Fruit fly (Drosophila melanogaster) S2 (cell line): ENCODE data around the gene CG10211.

ENCODE experiments used
- CG8478 ChIP-seq: fragments of >200 bp; optimal IDR thresholded peaks from 2 replicates; lab custom pipeline; 2018
- CTCF ChIP-seq, 2 experiments: fragments of >200 bp; optimal IDR thresholded peaks; 2 replicates each; lab custom pipeline; 2018

Gene CG10211

dm6 chr2L:18517002-18517635, at the start of gene CG10211:
CG10211 (plus strand) TSS chr2L:18517487.
- TF ChIP-seq CTCF (optimal IDR thresholded peaks at IDR 0.05; lab: Kevin White, UChicago) (no peak), CG8478 (no peak)

dm6 chr2L:18468010-18468409, 49.3 kb upstream of the CG10211 start:
- TF ChIP-seq CG8478, result no peak
- no peak for TF ChIP-seq CTCF (optimal IDR thresholded peaks at IDR 0.05; lab: Kevin White, UChicago)

- TF ChIP-seq CTCF (optimal IDR thresholded peaks at IDR 0.05; lab: Kevin White, UChicago), result no peak
- no peak for TF ChIP-seq CG8478
These were observed 48.7 kb upstream of the CG10211 start for dm6 chr2L:18468607-18469015.

- TF ChIP-seq CTCF (optimal IDR thresholded peaks at IDR 0.05; lab: Kevin White, UChicago) (no peak), CG8478 (no peak)
These were observed 47.7 kb upstream of the CG10211 start for dm6 chr2L:18469544-18470109.

- TF ChIP-seq CG8478 (no peak), CTCF (optimal IDR thresholded peaks at IDR 0.05; lab: Kevin White, UChicago) (no peak)
These were observed 39.8 kb upstream of the CG10211 start for dm6 chr2L:18477455-18477854.

- TF ChIP-seq CG8478 (no peak), CTCF (optimal IDR thresholded peaks at IDR 0.05; lab: Kevin White, UChicago) (no peak)
These were observed 38.6 kb upstream of the CG10211 start for dm6 chr2L:18478509-18479176.

dm6 chr2L:18479177-18479521, 38.1 kb upstream of the CG10211 start:
- TF ChIP-seq CTCF (optimal IDR thresholded peaks at IDR 0.05; lab: Kevin White, UChicago) (no peak), CG8478 (no peak)

dm6 chr2L:18480326-18481028, 36.8 kb upstream of the CG10211 start:
- TF ChIP-seq CG8478 (no peak), CTCF (optimal IDR thresholded peaks at IDR 0.05; lab: Kevin White, UChicago) (no peak)

dm6 chr2L:18481064-18481463, 36.2 kb upstream of the CG10211 start:
- TF ChIP-seq CG8478 (no peak), CTCF (optimal IDR thresholded peaks at IDR 0.05; lab: Kevin White, UChicago) (no peak)

dm6 chr2L:18481746-18482145, 35.5 kb upstream of the CG10211 start:
- TF ChIP-seq CTCF (optimal IDR thresholded peaks at IDR 0.05; lab: Kevin White, UChicago) (no peak), CG8478 (no peak)

dm6 chr2L:18482170-18482569, 35.1 kb upstream of the CG10211 start:
- TF ChIP-seq CTCF (optimal IDR thresholded peaks at IDR 0.05; lab: Kevin White, UChicago), result no peak
- no peak for TF ChIP-seq CG8478

- TF ChIP-seq CG8478, result no peak
- TF ChIP-seq CTCF (optimal IDR thresholded peaks at IDR 0.05; lab: Kevin White, UChicago), result no peak
These were observed 34.3 kb upstream of the CG10211 start for dm6 chr2L:18482989-18483388.

- TF ChIP-seq CG8478, result no peak
- TF ChIP-seq CTCF (optimal IDR thresholded peaks at IDR 0.05; lab: Kevin White, UChicago), result no peak
These were observed 33.3 kb upstream of the CG10211 start for dm6 chr2L:18484040-18484381.

dm6 chr2L:18484382-18485050, 32.8 kb upstream of the CG10211 start, which contains the start of gene CG10283:
CG10283 (minus strand) TSS chr2L:18484513.
- TF ChIP-seq CTCF (optimal IDR thresholded peaks at IDR 0.05; lab: Kevin White, UChicago) (peak in 1 of 2 experiments; percentile 7), CG8478 (no peak)

dm6 chr2L:18485211-18485610, 32.1 kb upstream of the CG10211 start, which contains the start of gene grnd:
grnd (plus strand) TSS chr2L:18485417.
- TF ChIP-seq CG8478 (no peak), CTCF (optimal IDR thresholded peaks at IDR 0.05; lab: Kevin White, UChicago) (no peak)
